Worm (Caenorhabditis elegans) whole organism, mixed stage, embryonic: Measurements from ENCODE around the gene Y54F10AM.6.

ENCODE experiments used
- ceh-43 ChIP-seq: fragments of 200-800 bp; sonication (Bioruptor generic); optimal IDR thresholded peaks from 2 replicates; lab custom pipeline; 2018; ENCODE audit warnings: mild to moderate bottlenecking, missing genetic modification characterization, moderate library complexity, missing compliant biosample characterization
- ces-1 ChIP-seq: fragments of 150-350 bp; optimal IDR thresholded peaks from 2 replicates; lab custom pipeline; 2014; ENCODE audit warnings: missing biosample characterization, missing genetic modification reagents, missing genetic modification characterization
- elt-1 ChIP-seq: sonication (generic microtip); optimal IDR thresholded peaks from 2 replicates; lab custom pipeline; 2017; ENCODE audit warnings: missing genetic modification characterization, mild to moderate bottlenecking, missing compliant biosample characterization, antibody characterized with exemption, moderate library complexity, borderline replicate concordance; ENCODE audit not compliant: insufficient read depth
- flh-1 ChIP-seq: fragments of 200-800 bp; sonication (Bioruptor generic); optimal IDR thresholded peaks from 2 replicates; lab custom pipeline; 2018; ENCODE audit warnings: mild to moderate bottlenecking, missing genetic modification characterization, moderate library complexity, missing compliant biosample characterization
- lin-13 ChIP-seq: fragments of 150-350 bp; optimal IDR thresholded peaks from 2 replicates; lab custom pipeline; 2014; ENCODE audit warnings: missing biosample characterization, missing genetic modification characterization
- lsy-2 ChIP-seq: fragments of 150-350 bp; optimal IDR thresholded peaks from 2 replicates; lab custom pipeline; 2014; ENCODE audit warnings: missing biosample characterization, missing genetic modification characterization
- nhr-12 ChIP-seq: fragments of 150-350 bp; optimal IDR thresholded peaks from 2 replicates; lab custom pipeline; 2014; ENCODE audit warnings: missing biosample characterization, missing genetic modification characterization
- pha-4 ChIP-seq: fragments of 150-350 bp; optimal IDR thresholded peaks from 2 replicates; lab custom pipeline; 2018; ENCODE audit warnings: missing biosample characterization, missing genetic modification reagents, missing genetic modification characterization
- unc-39 ChIP-seq: fragments of 150-350 bp; optimal IDR thresholded peaks from 2 replicates; lab custom pipeline; 2014; ENCODE audit warnings: missing biosample characterization, missing genetic modification characterization
- ztf-11 ChIP-seq: fragments of 150-350 bp; optimal IDR thresholded peaks from 2 replicates; lab custom pipeline; 2014; ENCODE audit warnings: missing biosample characterization, missing genetic modification characterization

DNA sequence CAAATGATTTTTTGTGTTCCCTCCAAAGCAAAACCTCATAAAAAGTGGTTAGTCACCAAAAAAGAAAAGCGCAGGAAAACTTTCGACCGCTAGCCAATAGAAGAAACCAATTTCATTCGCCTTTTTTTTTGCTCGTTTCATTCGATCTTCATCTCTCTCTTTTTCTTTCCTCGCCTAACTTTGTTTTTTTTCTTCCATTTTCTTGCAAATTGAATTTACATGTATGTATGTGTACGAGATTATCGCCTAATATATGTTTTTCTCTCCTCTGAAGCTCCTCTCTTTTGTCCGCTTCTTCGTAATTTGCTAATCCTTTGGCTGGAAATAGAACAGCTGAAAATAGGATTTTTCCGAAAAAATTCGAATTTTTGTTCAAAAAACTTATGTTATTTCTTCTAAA lies 43.8 kb downstream of the Y54F10AM.6 start:
- TF ChIP-seq unc-39 = no peak
- no peak for TF ChIP-seq ceh-43 (GFP tag; lab: Kevin White, UChicago)
- no peak for TF ChIP-seq lsy-2 (tag; lab: Kevin White, UChicago)
- no peak for TF ChIP-seq ztf-11 (tag; lab: Kevin White, UChicago)
- TF ChIP-seq ces-1 (GFP tag; lab: Kevin White, UChicago) = peak; percentile 93
- TF ChIP-seq lin-13 (tag; lab: Kevin White, UChicago) = no peak
- TF ChIP-seq elt-1 (tag; lab: Kevin White, UChicago) = no peak
- no peak for TF ChIP-seq flh-1 (GFP tag; lab: Kevin White, UChicago)
- TF ChIP-seq pha-4 (tag; lab: Kevin White, UChicago) = no peak
- no peak for TF ChIP-seq nhr-12 (tag; lab: Kevin White, UChicago)
